Worm (Caenorhabditis elegans): ENCODE data around the gene ZC477.3.

ZC477.3 gene

DNA sequence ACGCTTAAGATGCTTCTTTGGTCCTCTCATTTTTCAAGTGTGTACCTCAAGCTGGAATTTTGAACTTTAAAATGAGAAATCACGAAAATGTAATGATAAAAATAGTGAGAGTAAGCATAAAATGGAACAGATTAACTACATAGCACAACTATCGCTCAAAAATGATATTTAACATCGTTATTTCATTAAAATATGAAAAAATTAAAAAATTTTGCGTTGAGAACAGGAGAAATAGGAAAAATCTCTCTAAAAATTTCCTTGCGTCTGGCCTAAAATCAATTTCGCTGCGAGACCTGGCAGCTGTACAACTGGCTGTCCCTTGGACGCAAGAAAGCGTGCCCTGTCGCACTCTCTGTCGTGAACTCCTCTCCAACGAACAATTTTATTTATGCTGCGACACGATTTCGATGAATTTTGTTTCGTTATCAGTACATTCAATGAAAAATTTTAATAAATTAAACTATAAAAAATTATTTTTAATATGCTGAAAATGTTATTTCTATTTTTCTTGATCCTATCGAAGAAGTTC, 18.6 kb upstream of the ZC477.3 start, which contains the start of gene rps-4 (continued):
- peak; percentile 92 for TF ChIP-seq xbp-1 (tag; optimal IDR thresholded peaks at IDR 0.05)
- peak; percentile 80 for TF ChIP-seq dsc-1 (tag; optimal IDR thresholded peaks at IDR 0.05)
- no peak for TF ChIP-seq ces-1 (GFP tag; optimal IDR thresholded peaks at IDR 0.05)
- peak; percentile 90 for TF ChIP-seq nhr-85 (tag)
- peak; percentile 92 for TF ChIP-seq tbx-2 (tag; optimal IDR thresholded peaks at IDR 0.05)
- peak; percentile 72 for TF ChIP-seq sup-37 (GFP tag; optimal IDR thresholded peaks at IDR 0.05)
- TF ChIP-seq nhr-19 (GFP tag; conservative IDR thresholded peaks at IDR 0.05): peak; percentile 94
- peak; percentile 95 for TF ChIP-seq snu-23 (GFP tag; optimal IDR thresholded peaks at IDR 0.05)
- peak; percentile 91 to 95 for TF ChIP-seq lsy-2 (tag; optimal IDR thresholded peaks at IDR 0.05)
- TF ChIP-seq elt-3 (tag; optimal IDR thresholded peaks at IDR 0.05): peak in 3 of 6 experiments; percentile 24 to 95 (median 72)
- TF ChIP-seq egl-13 (tag; optimal IDR thresholded peaks at IDR 0.05): peak; percentile 82
- TF ChIP-seq zip-4 (GFP tag; optimal IDR thresholded peaks at IDR 0.05): peak; percentile 45
- TF ChIP-seq lin-13 (GFP tag; optimal IDR thresholded peaks at IDR 0.05): peak; percentile 86
- TF ChIP-seq pag-3 (tag; optimal IDR thresholded peaks at IDR 0.05; ENCODE audit: borderline replicate concordance, insufficient read depth): no peak
- TF ChIP-seq sox-4 (tag; optimal IDR thresholded peaks at IDR 0.05): peak; percentile 70
- peak; percentile 88 to 91 for TF ChIP-seq efl-1 (optimal IDR thresholded peaks at IDR 0.05)
- TF ChIP-seq efl-1 (GFP tag; optimal IDR thresholded peaks at IDR 0.05 in 1 of 2): peak; percentile 83 to 97
- peak; percentile 74 for TF ChIP-seq lir-3 (tag; optimal IDR thresholded peaks at IDR 0.05; ENCODE audit: poor library complexity)
- TF ChIP-seq C34B4.2 (tag; optimal IDR thresholded peaks at IDR 0.05): no peak
- peak; percentile 86 for TF ChIP-seq nhr-77 (tag; optimal IDR thresholded peaks at IDR 0.05)
- peak; percentile 51 for TF ChIP-seq mef-2 (tag; optimal IDR thresholded peaks at IDR 0.05)
- TF ChIP-seq ets-5 (GFP tag; IDR thresholded peaks at IDR 0.05): no peak
- TF ChIP-seq ztf-4 (tag; optimal IDR thresholded peaks at IDR 0.05): peak; percentile 54
- no peak for TF ChIP-seq nhr-28 (tag; optimal IDR thresholded peaks at IDR 0.05)
- TF ChIP-seq mep-1 (tag; optimal IDR thresholded peaks at IDR 0.05): peak; percentile 96
- no peak for TF ChIP-seq efl-3 (GFP tag; optimal IDR thresholded peaks at IDR 0.05)
- no peak for TF ChIP-seq hlh-17 (GFP tag; optimal IDR thresholded peaks at IDR 0.05; ENCODE audit: borderline replicate concordance)
- TF ChIP-seq skn-1 (tag; optimal IDR thresholded peaks at IDR 0.05): peak; percentile 92
- peak; percentile 98 for TF ChIP-seq lin-15B (tag; optimal IDR thresholded peaks at IDR 0.05)
- TF ChIP-seq lin-14 (GFP tag; optimal IDR thresholded peaks at IDR 0.05): peak; percentile 96
- no peak for TF ChIP-seq vab-15 (tag; optimal IDR thresholded peaks at IDR 0.05)
- peak; percentile 82 to 87 (median 83) for TF ChIP-seq dpl-1 (GFP tag; optimal IDR thresholded peaks at IDR 0.05)

- TF ChIP-seq jun-1 (tag; optimal IDR thresholded peaks at IDR 0.05): no peak
- no peak for TF ChIP-seq efl-1 (optimal IDR thresholded peaks at IDR 0.05)
- peak in 1 of 2 experiments; percentile 42 for TF ChIP-seq efl-1 (GFP tag; optimal IDR thresholded peaks at IDR 0.05 in 1 of 2)
- peak; percentile 43 for TF ChIP-seq elt-2 (tag; optimal IDR thresholded peaks at IDR 0.05)
- no peak for TF ChIP-seq fos-1 (tag; optimal IDR thresholded peaks at IDR 0.05)
- TF ChIP-seq hlh-17 (GFP tag; optimal IDR thresholded peaks at IDR 0.05; ENCODE audit: borderline replicate concordance): no peak
These were observed 9.0 kb upstream of the ZC477.3 start, which contains the start of gene deb-1 for ce11 chrIV:7094216-7094758. Gene deb-1 (minus strand): TSS chrIV:7094266.

DNA sequence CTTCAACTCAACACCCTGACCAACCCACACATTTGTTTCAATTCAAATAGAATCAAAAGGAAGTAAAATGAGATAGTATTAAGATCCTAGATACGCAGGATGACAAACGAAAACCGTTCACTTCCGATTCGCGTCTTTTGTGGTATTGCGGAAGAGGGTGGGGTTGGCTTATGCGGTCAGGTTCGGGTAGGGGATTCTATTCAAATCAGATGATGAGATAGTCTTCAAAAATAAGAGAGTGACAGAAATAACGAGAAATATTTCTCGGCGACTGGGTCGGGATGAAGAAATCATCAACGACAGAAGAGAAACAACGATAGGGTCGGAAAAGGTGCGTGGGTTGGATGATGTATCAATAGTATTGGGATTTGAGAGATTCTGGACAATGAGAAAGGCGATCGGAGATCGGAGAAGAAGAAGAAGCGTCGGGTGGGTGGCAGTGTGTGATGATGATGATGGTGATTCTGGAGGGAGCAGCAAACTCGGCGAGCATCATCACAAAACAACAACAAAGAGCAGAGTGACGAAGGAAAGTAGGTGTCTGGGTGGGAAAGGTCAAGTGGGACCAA, 7.8 kb upstream of the ZC477.3 start:
- TF ChIP-seq nhr-85 (tag) (peak; percentile 60), fkh-10 (GFP tag; optimal IDR thresholded peaks at IDR 0.05) (no peak), ces-1 (GFP tag; optimal IDR thresholded peaks at IDR 0.05) (no peak), nhr-77 (tag; optimal IDR thresholded peaks at IDR 0.05) (no peak), hlh-17 (GFP tag; optimal IDR thresholded peaks at IDR 0.05; ENCODE audit: borderline replicate concordance) (no peak), mab-9 (GFP tag; IDR thresholded peaks at IDR 0.05) (no peak), dsc-1 (tag; optimal IDR thresholded peaks at IDR 0.05) (peak; percentile 33), unc-98 (GFP tag; IDR thresholded peaks at IDR 0.05) (no peak), ceh-8 (GFP tag; optimal IDR thresholded peaks at IDR 0.05) (no peak), grh-1 (GFP tag; IDR thresholded peaks at IDR 0.05) (no peak), ztf-4 (tag; optimal IDR thresholded peaks at IDR 0.05) (no peak), nhr-237 (tag; optimal IDR thresholded peaks at IDR 0.05) (no peak), efl-1 (optimal IDR thresholded peaks at IDR 0.05) (no peak), efl-1 (GFP tag; optimal IDR thresholded peaks at IDR 0.05 in 1 of 2) (no peak), nhr-90 (tag; optimal IDR thresholded peaks at IDR 0.05; ENCODE audit: poor library complexity) (no peak), nhr-71 (tag; optimal IDR thresholded peaks at IDR 0.05) (peak; percentile 29), nhr-47 (tag; optimal IDR thresholded peaks at IDR 0.05) (no peak), swsn-7 (tag; optimal IDR thresholded peaks at IDR 0.05) (no peak), lin-35 (GFP tag; optimal IDR thresholded peaks at IDR 0.05) (no peak), hlh-4 (tag; optimal IDR thresholded peaks at IDR 0.05) (no peak)
